Worm (Caenorhabditis elegans) whole organism, midembryonic: ENCODE data around the gene fipr-2.

Experiments used
- T22C8.4 ChIP-seq: fragments of 200-800 bp; sonication (Bioruptor generic); IDR thresholded peaks from 2 replicates; pipeline ENCODE4 v1.3.6; 2022; ENCODE audit warnings: missing genetic modification characterization, missing compliant biosample characterization
- cog-1 ChIP-seq: sonication (generic microtip); optimal IDR thresholded peaks from 2 replicates; lab custom pipeline; 2016; ENCODE audit warnings: missing genetic modification characterization, missing compliant biosample characterization
- flt-1 ChIP-seq: fragments of 200-800 bp; sonication (Bioruptor generic); IDR thresholded peaks from 2 replicates; pipeline ENCODE4 v1.3.6; 2022; ENCODE audit warnings: missing genetic modification characterization, missing compliant biosample characterization
- klf-2 ChIP-seq: fragments of 200-800 bp; sonication (Bioruptor generic); conservative IDR thresholded peaks from 2 replicates; pipeline ENCODE4 v1.3.6; 2022; ENCODE audit warnings: missing genetic modification reagents, missing genetic modification characterization, missing compliant biosample characterization
- med-1 ChIP-seq: sonication (generic microtip); optimal IDR thresholded peaks from 2 replicates; lab custom pipeline; 2017; ENCODE audit warnings: missing genetic modification characterization, mild to moderate bottlenecking, missing compliant biosample characterization, antibody characterized with exemption, missing genetic modification reagents; ENCODE audit not compliant: insufficient read depth
- ref-1 ChIP-seq: fragments of 200-800 bp; sonication (Bioruptor generic); conservative IDR thresholded peaks from 2 replicates; pipeline ENCODE4 v1.3.6; 2022; ENCODE audit warnings: missing genetic modification reagents, missing genetic modification characterization, missing compliant biosample characterization
- tab-1 ChIP-seq: fragments of 200-800 bp; sonication (Bioruptor generic); IDR thresholded peaks from 2 replicates; pipeline ENCODE4 v1.3.6; 2022; ENCODE audit warnings: missing genetic modification characterization, missing compliant biosample characterization
- ztf-23 ChIP-seq: fragments of 200-800 bp; sonication (Bioruptor generic); IDR thresholded peaks from 2 replicates; pipeline ENCODE4 v1.3.6; 2022; ENCODE audit warnings: missing genetic modification reagents, missing genetic modification characterization, missing compliant biosample characterization
- ztf-29 ChIP-seq: fragments of 200-800 bp; sonication (Bioruptor generic); IDR thresholded peaks from 2 replicates; pipeline ENCODE4 v1.3.6; 2022; ENCODE audit warnings: missing genetic modification reagents, missing genetic modification characterization, missing compliant biosample characterization

fipr-2 gene

DNA sequence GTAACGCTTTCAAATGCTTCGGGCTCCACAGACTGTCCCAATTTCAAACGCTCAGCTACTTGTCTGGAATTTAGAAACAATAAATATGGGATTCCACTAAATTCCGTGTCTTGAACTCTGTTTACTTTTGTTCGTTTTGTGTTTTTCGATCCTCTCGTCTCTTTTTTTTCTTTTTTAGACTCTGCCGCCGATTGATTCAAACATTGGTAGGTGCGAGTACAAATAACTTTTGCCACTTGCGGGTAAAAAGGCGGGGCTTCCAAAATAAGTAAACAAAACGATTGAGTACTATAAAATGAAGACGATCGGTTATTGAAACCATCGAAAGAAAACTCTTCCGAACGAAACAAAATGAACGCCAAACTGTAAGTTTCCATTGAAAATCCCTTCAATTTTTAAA lies at the start of gene fipr-2:
fipr-2 (plus strand) TSS at position 245 of the 400 bp plus-strand sequence.
- TF ChIP-seq ztf-23 (GFP tag; lab: Robert Waterston, UW) = no peak
- no peak for TF ChIP-seq ref-1 (GFP tag; lab: Robert Waterston, UW)
- TF ChIP-seq tab-1 (GFP tag; lab: Robert Waterston, UW) = no peak
- TF ChIP-seq cog-1 (tag; lab: Kevin White, UChicago) = no peak
- TF ChIP-seq ztf-29 (GFP tag; lab: Robert Waterston, UW) = no peak
- no peak for TF ChIP-seq flt-1
- no peak for TF ChIP-seq med-1 (GFP tag; lab: Kevin White, UChicago)
- TF ChIP-seq T22C8.4 = no peak
- no peak for TF ChIP-seq klf-2 (GFP tag; lab: Robert Waterston, UW)

DNA sequence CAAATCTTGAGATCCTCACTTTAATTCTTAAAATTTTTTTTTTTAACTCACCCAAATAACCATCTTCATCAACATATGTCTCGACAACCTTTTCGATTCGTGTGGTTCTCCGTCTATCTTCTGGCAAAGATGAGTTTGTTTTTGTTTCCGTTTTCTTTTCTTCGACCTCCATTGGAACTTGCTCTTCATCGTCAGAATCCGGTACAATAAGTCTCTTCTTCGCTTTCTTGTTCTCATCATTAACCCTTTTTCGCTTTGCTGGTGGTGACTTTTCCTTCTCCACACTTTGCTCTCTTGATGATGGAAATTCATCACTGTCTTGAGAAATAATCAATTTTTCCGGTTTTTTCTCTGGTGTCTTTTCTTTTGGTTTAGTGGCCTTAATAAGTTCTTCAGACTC lies 49.1 kb upstream of the fipr-2 start:
- TF ChIP-seq cog-1 (tag; lab: Kevin White, UChicago) (no peak), ztf-29 (GFP tag; lab: Robert Waterston, UW) (no peak), ref-1 (GFP tag; lab: Robert Waterston, UW) (no peak), flt-1 (no peak), tab-1 (GFP tag; lab: Robert Waterston, UW) (no peak)

DNA sequence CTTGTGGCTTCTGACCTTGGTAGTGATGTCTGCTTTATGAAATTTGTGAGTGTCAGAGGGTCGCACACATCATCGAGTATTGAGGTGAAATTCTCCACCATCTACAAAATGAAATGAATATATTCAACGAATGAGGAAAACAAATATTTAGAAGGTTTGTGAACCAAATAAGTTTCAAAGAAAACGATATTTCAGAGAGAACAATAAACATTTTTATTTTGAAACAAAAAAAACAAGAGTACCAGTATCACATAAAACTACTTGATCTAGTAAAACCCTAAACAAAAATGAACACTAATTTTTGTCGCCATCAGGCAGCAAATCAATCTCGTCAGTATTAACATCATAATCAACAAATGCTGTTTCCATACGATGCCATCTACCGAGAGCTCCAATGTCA lies 48.1 kb upstream of the fipr-2 start, which contains the start of gene R04F11.3:
R04F11.3 (minus strand) TSS at position 101 of the 400 bp plus-strand sequence.
- TF ChIP-seq ztf-29 (GFP tag; lab: Robert Waterston, UW) (no peak), med-1 (GFP tag; lab: Kevin White, UChicago) (no peak), cog-1 (tag; lab: Kevin White, UChicago) (no peak), flt-1 (no peak), ztf-23 (GFP tag; lab: Robert Waterston, UW) (no peak), klf-2 (GFP tag; lab: Robert Waterston, UW) (no peak), T22C8.4 (no peak), ref-1 (GFP tag; lab: Robert Waterston, UW) (no peak), tab-1 (GFP tag; lab: Robert Waterston, UW) (no peak)

DNA sequence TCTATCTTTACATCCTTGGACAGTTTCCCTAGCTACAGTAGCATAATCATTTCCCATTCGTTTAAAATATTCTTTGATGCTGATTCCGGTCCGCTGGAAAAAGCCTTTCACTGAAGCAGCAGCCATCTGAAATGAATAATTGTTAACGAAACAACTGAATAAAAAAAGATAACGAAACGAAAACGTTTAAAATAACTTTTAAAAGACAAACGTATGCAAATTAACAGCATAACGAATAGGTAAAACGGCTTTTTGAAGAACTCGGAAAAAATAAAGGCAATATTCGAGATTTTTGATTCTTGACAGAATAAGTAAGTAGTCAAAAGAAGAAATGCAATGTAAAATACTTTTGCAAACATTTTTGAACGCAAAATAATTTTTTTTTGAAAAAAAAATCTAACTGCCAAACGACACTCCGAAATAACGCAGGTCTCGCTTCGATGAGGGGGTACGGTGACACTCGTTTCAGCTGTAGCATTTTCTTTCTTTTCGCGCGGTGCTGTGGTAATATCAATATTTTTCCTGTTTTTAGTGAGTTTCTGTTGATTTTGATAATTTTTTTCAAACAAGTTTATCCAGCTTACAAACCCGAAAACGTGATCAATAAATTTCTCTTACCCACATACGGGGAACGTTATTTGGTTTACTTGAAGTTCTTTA lies 47.1 kb upstream of the fipr-2 start, which contains the start of the genes R04F11.5 and R04F11.2:
R04F11.5 (minus strand) TSS at position 126 of the 660 bp plus-strand sequence.
R04F11.2 (plus strand) TSS at position 488 of the 660 bp plus-strand sequence.
- peak; percentile 9 for TF ChIP-seq cog-1 (tag; lab: Kevin White, UChicago)
- no peak for TF ChIP-seq ref-1 (GFP tag; lab: Robert Waterston, UW)
- TF ChIP-seq klf-2 (GFP tag; lab: Robert Waterston, UW) = no peak

DNA sequence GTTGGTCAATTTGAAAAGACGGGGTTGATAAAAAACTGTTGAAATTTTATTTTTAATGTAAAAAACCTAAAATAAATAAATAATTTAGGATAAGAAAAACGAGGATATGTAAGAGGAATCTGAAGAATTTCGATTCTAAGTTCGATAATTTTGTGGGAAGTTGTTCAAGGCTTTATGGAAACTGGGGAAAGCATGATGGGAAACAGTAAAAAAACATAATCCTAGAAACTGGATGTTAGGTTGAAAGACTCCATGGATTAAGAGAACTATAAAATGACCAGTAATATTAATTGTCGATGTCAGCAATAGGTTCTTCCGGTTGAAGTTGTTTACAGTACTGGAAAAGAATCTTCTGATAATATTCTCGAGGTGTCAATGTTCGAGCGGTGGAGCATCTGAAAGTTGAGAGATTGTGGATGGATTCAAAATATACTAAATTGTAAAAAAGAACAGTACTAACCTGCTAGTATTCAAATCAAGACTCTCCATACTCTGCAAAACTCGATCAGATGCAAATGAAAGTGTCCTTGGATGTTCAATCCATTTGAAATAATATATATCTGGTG lies 44.8 kb upstream of the fipr-2 start:
- TF ChIP-seq klf-2 (GFP tag; lab: Robert Waterston, UW) (no peak), ref-1 (GFP tag; lab: Robert Waterston, UW) (no peak), med-1 (GFP tag; lab: Kevin White, UChicago) (no peak), flt-1 (no peak)

DNA sequence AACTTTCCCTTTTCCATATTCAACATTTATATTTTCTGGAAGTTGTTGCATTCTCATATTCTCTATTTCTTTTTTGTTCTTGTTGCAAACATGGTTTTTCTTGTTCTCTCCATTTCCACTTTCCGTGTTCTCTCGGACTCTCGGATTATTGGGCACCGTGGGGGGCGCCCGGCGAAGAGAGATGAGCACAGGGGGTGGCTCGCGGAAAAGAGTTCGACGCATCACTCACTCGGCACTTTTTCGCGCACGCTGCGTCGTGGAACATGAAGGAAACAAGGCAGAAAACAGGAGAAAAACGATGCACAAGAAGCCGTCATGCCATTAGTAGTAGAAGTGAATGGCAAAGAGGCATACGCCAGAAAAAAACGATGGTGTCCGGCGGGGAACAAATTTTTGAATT lies 38.5 kb upstream of the fipr-2 start:
- no peak for TF ChIP-seq ref-1 (GFP tag; lab: Robert Waterston, UW)
- TF ChIP-seq T22C8.4 = no peak
- TF ChIP-seq med-1 (GFP tag; lab: Kevin White, UChicago) = no peak
- TF ChIP-seq cog-1 (tag; lab: Kevin White, UChicago) = no peak
- TF ChIP-seq klf-2 (GFP tag; lab: Robert Waterston, UW) = no peak
- no peak for TF ChIP-seq tab-1 (GFP tag; lab: Robert Waterston, UW)
- TF ChIP-seq ztf-23 (GFP tag; lab: Robert Waterston, UW) = no peak
- TF ChIP-seq ztf-29 (GFP tag; lab: Robert Waterston, UW) = no peak
- no peak for TF ChIP-seq flt-1

DNA sequence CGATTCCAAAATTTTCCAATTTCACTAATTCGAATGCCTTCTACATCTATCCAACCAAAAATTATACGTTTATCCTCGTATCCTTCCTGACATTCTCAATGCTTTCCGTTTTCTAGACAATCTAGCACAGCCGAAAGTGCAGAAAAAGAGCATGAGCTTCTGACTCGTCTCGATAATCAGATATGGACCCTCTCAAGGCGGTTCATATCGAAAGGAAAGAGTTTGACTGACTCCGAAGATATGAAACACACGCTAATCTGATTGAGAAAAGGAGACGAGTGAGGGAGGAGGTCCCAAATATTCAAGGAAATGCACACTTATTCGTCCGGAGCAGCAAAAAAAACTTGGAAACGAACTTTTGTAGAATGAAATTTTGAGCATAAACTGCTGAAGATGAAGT lies 36.0 kb upstream of the fipr-2 start:
- no peak for TF ChIP-seq klf-2 (GFP tag; lab: Robert Waterston, UW)
- no peak for TF ChIP-seq tab-1 (GFP tag; lab: Robert Waterston, UW)
- TF ChIP-seq ztf-23 (GFP tag; lab: Robert Waterston, UW) = no peak
- TF ChIP-seq flt-1 = no peak
- no peak for TF ChIP-seq med-1 (GFP tag; lab: Kevin White, UChicago)
- TF ChIP-seq T22C8.4 = no peak
- no peak for TF ChIP-seq cog-1 (tag; lab: Kevin White, UChicago)
- no peak for TF ChIP-seq ref-1 (GFP tag; lab: Robert Waterston, UW)
- no peak for TF ChIP-seq ztf-29 (GFP tag; lab: Robert Waterston, UW)

DNA sequence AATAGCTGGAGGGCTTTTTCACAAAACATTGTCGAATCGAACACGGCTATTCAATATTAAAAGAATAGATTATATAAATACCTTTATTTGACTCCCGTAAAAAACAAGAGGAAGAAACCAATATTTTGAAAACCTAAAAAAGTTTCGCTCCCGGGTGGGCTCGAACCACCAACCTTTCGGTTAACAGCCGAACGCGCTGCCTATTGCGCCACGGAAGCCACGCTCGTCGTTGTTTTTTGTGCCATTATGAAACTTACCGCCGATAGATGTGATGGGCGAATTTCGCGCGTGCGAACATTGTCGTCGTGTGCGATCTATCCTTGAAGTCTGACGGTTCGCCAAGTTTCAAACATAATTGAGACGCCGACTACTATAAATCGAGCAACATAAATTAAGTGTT lies 33.3 kb upstream of the fipr-2 start:
- TF ChIP-seq tab-1 (GFP tag; lab: Robert Waterston, UW) = peak; percentile 61; the same call in 1 of the 2 replicates
- no peak for TF ChIP-seq ztf-29 (GFP tag; lab: Robert Waterston, UW)
- no peak for TF ChIP-seq klf-2 (GFP tag; lab: Robert Waterston, UW)
- peak; percentile 46; the same call in 1 of the 2 replicates for TF ChIP-seq ref-1 (GFP tag; lab: Robert Waterston, UW)
- TF ChIP-seq ztf-23 (GFP tag; lab: Robert Waterston, UW) = peak; percentile 71
- TF ChIP-seq cog-1 (tag; lab: Kevin White, UChicago) = no peak
- TF ChIP-seq flt-1 = peak; percentile 79
- no peak for TF ChIP-seq T22C8.4
- TF ChIP-seq med-1 (GFP tag; lab: Kevin White, UChicago) = no peak

DNA sequence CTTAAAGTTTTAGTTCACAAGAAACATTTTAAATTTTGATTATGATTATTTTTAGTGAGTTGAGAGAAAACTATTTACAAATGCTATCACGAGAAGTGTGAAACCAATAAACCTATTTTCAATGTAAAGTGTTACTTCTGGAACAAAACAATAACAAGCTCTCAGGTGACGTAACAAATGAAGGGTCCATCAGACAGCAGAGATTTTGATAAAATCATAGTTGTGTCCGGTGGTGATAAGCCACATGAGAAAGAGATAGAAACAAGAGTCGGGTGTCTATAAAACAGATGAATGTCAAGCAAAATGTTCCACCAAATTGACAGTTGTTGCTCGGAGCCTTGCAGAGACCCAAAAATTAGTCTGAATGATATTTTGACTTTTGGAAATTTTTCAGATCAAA lies 30.8 kb upstream of the fipr-2 start:
- TF ChIP-seq tab-1 (GFP tag; lab: Robert Waterston, UW) (no peak), med-1 (GFP tag; lab: Kevin White, UChicago) (no peak)
